Fruit fly (Drosophila melanogaster) whole organism, embryonic: Measurements from ENCODE around the gene JIL-1.
A peak's percentile ranks its signal among the peaks of the same experiment; 100 is the strongest.

Source experiments
- Atf3 ChIP-seq: fragments of 200-800 bp; sonication (Bioruptor generic); optimal IDR thresholded peaks from 3 replicates; lab custom pipeline; 2016; ENCODE audit warnings: missing biosample characterization, missing genetic modification characterization
- Awh ChIP-seq: fragments of 200-800 bp; sonication (Bioruptor generic); IDR thresholded peaks from 2 replicates; pipeline ENCODE4, ENCODE4 v1.3.6; 2022; ENCODE audit warnings: missing biosample characterization, missing genetic modification characterization
- Blimp-1 ChIP-seq: fragments of 200-800 bp; sonication (Bioruptor generic); optimal IDR thresholded peaks from 3 replicates; lab custom pipeline; 2018; ENCODE audit warnings: missing biosample characterization, missing genetic modification characterization, mild to moderate bottlenecking, moderate library complexity, missing genetic modification reagents
- CG10366 ChIP-seq: fragments of 200-800 bp; sonication (Bioruptor generic); IDR thresholded peaks from 2 replicates; pipeline ENCODE4 v1.3.6; 2022; ENCODE audit warnings: missing biosample characterization, missing genetic modification characterization
- CG10431 ChIP-seq: fragments of 200-800 bp; sonication (Bioruptor generic); optimal IDR thresholded peaks from 3 replicates; lab custom pipeline; 2018; ENCODE audit warnings: missing biosample characterization, mild to moderate bottlenecking, missing genetic modification characterization
- CG10979 ChIP-seq: fragments of 200-800 bp; sonication (Bioruptor generic); optimal IDR thresholded peaks from 2 replicates; lab custom pipeline; 2018; ENCODE audit warnings: missing biosample characterization, mild to moderate bottlenecking, missing genetic modification characterization, moderate library complexity
- CG11398 ChIP-seq: fragments of 200-800 bp; sonication (Bioruptor generic); optimal IDR thresholded peaks from 2 replicates; lab custom pipeline; 2016; ENCODE audit warnings: missing biosample characterization, missing genetic modification characterization
- CG11504 ChIP-seq: fragments of 200-800 bp; sonication (Bioruptor generic); optimal IDR thresholded peaks from 3 replicates; lab custom pipeline; 2019; ENCODE audit warnings: missing biosample characterization, mild to moderate bottlenecking, missing genetic modification characterization, moderate library complexity
- CG12391 ChIP-seq: fragments of 200-800 bp; sonication (Bioruptor generic); optimal IDR thresholded peaks from 3 replicates; lab custom pipeline; 2018; ENCODE audit warnings: missing biosample characterization, mild to moderate bottlenecking, missing genetic modification characterization, moderate library complexity
- CG12769 ChIP-seq: fragments of 200-800 bp; sonication (Bioruptor generic); optimal IDR thresholded peaks from 2 replicates; lab custom pipeline; 2019; ENCODE audit warnings: missing biosample characterization, mild to moderate bottlenecking, missing genetic modification characterization, moderate library complexity
- CG13424 ChIP-seq: fragments of 200-800 bp; sonication (Bioruptor generic); optimal IDR thresholded peaks from 2 replicates; lab custom pipeline; 2019; ENCODE audit warnings: missing biosample characterization, mild to moderate bottlenecking, missing genetic modification characterization, moderate library complexity
- CG16863 ChIP-seq: fragments of 200-800 bp; sonication (Bioruptor generic); optimal IDR thresholded peaks from 3 replicates; lab custom pipeline; 2016; ENCODE audit warnings: missing biosample characterization, missing genetic modification characterization
- CG17568 ChIP-seq: fragments of 200-800 bp; sonication (Bioruptor generic); optimal IDR thresholded peaks from 2 replicates; lab custom pipeline; 2018; ENCODE audit warnings: missing biosample characterization, mild to moderate bottlenecking, missing genetic modification characterization, moderate library complexity
- CG17612 ChIP-seq: fragments of 200-800 bp; sonication (Bioruptor generic); IDR thresholded peaks from 2 replicates; pipeline ENCODE4 v1.3.6; 2022; ENCODE audit warnings: missing biosample characterization, missing genetic modification characterization
- CG2889 ChIP-seq: fragments of 200-800 bp; sonication (Bioruptor generic); IDR thresholded peaks from 3 replicates; pipeline ENCODE4 v1.3.6; 2022; ENCODE audit warnings: missing biosample characterization, missing genetic modification characterization
- CG3065 ChIP-seq: fragments of 200-800 bp; sonication (Bioruptor generic); optimal IDR thresholded peaks from 2 replicates; lab custom pipeline; 2016; ENCODE audit warnings: missing biosample characterization, missing genetic modification characterization
- CG3163 ChIP-seq: fragments of 200-800 bp; sonication (Bioruptor generic); optimal IDR thresholded peaks from 3 replicates; lab custom pipeline; 2016; ENCODE audit warnings: missing biosample characterization, missing genetic modification characterization
- CG3847 ChIP-seq: fragments of 200-800 bp; sonication (Bioruptor generic); IDR thresholded peaks from 2 replicates; pipeline ENCODE4 v1.3.6; 2022; ENCODE audit warnings: missing biosample characterization, missing genetic modification characterization
- CG3995 ChIP-seq: fragments of 200-800 bp; sonication (Bioruptor generic); optimal IDR thresholded peaks from 3 replicates; lab custom pipeline; 2016; ENCODE audit warnings: missing biosample characterization, missing genetic modification characterization
- CG4360 ChIP-seq: fragments of 200-800 bp; sonication (Bioruptor generic); IDR thresholded peaks from 2 replicates; pipeline ENCODE4 v1.3.6; 2022; ENCODE audit warnings: missing biosample characterization, missing genetic modification characterization
- CG4820 ChIP-seq: fragments of 200-800 bp; sonication (Bioruptor generic); optimal IDR thresholded peaks from 3 replicates; lab custom pipeline; 2016; ENCODE audit warnings: missing biosample characterization, missing genetic modification characterization
- CG6654 ChIP-seq: fragments of 200-800 bp; sonication (Bioruptor generic); optimal IDR thresholded peaks from 2 replicates; lab custom pipeline; 2017; ENCODE audit warnings: missing biosample characterization, mild to moderate bottlenecking, missing genetic modification characterization
- CG7372 ChIP-seq: fragments of 200-800 bp; sonication (Bioruptor generic); IDR thresholded peaks from 2 replicates; pipeline ENCODE4 v1.3.6; 2022; ENCODE audit warnings: missing biosample characterization, missing genetic modification characterization
- CG7839 ChIP-seq: fragments of 200-800 bp; sonication (Bioruptor generic); optimal IDR thresholded peaks from 3 replicates; lab custom pipeline; 2018; ENCODE audit warnings: missing biosample characterization, mild to moderate bottlenecking, missing genetic modification characterization, moderate library complexity
- CG9215 ChIP-seq: fragments of 200-800 bp; sonication (Bioruptor generic); IDR thresholded peaks from 2 replicates; pipeline ENCODE4 v1.3.6; 2022; ENCODE audit warnings: missing biosample characterization, missing genetic modification characterization
- Elba2 ChIP-seq: fragments of 200-800 bp; sonication (Bioruptor generic); optimal IDR thresholded peaks from 3 replicates; lab custom pipeline; 2016; ENCODE audit warnings: missing biosample characterization, missing genetic modification characterization
- Ets97D ChIP-seq: fragments of 200-800 bp; sonication (Bioruptor generic); optimal IDR thresholded peaks from 3 replicates; lab custom pipeline; 2016; ENCODE audit warnings: missing biosample characterization, missing genetic modification characterization
- HmgD ChIP-seq: fragments of 200-800 bp; sonication (Bioruptor generic); optimal IDR thresholded peaks from 3 replicates; lab custom pipeline; 2016; ENCODE audit warnings: missing biosample characterization, missing genetic modification characterization
- HmgZ ChIP-seq: fragments of 200-800 bp; sonication (Bioruptor generic); optimal IDR thresholded peaks from 2 replicates; lab custom pipeline; 2018; ENCODE audit warnings: missing biosample characterization, mild to moderate bottlenecking, missing genetic modification characterization
- Lim3 ChIP-seq: fragments of 200-800 bp; sonication (Bioruptor generic); IDR thresholded peaks from 2 replicates; pipeline ENCODE4 v1.3.6; 2022; ENCODE audit warnings: missing biosample characterization, missing genetic modification characterization
- Oaz ChIP-seq: fragments of 200-800 bp; sonication (Bioruptor generic); IDR thresholded peaks from 2 replicates; pipeline ENCODE4 v1.3.6; 2022; ENCODE audit warnings: missing biosample characterization, missing genetic modification characterization
- Rx ChIP-seq: fragments of 200-800 bp; sonication (Bioruptor generic); IDR thresholded peaks from 2 replicates; pipeline ENCODE4 v1.3.6; 2022; ENCODE audit warnings: missing biosample characterization, missing genetic modification characterization
- Xbp1 ChIP-seq: fragments of 200-800 bp; sonication (Bioruptor generic); optimal IDR thresholded peaks from 3 replicates; lab custom pipeline; 2016; ENCODE audit warnings: missing biosample characterization, mild to moderate bottlenecking, missing genetic modification characterization
- aop ChIP-seq: fragments of 200-800 bp; sonication (Bioruptor generic); IDR thresholded peaks from 2 replicates; pipeline ENCODE4 v1.3.6; 2022; ENCODE audit warnings: missing biosample characterization, missing genetic modification characterization
- crc ChIP-seq: fragments of 200-800 bp; sonication (Bioruptor generic); optimal IDR thresholded peaks from 2 replicates; lab custom pipeline; 2016; ENCODE audit warnings: missing biosample characterization, missing genetic modification characterization
- dan ChIP-seq: fragments of 200-800 bp; sonication (Bioruptor generic); IDR thresholded peaks from 2 replicates; pipeline ENCODE4 v1.3.6; 2022; ENCODE audit warnings: missing biosample characterization, missing genetic modification characterization
- dmrt99B ChIP-seq: fragments of 200-800 bp; sonication (Bioruptor generic); optimal IDR thresholded peaks from 2 replicates; lab custom pipeline; 2018; ENCODE audit warnings: missing biosample characterization, mild to moderate bottlenecking, missing genetic modification characterization, moderate library complexity
- dpn ChIP-seq, 2 experiments: fragments of 200-800 bp; sonication (Bioruptor generic); optimal IDR thresholded peaks; 3 replicates each; lab custom pipeline; 2016; ENCODE audit warnings: missing biosample characterization in 2 of 2, missing genetic modification characterization in 2 of 2
- ems ChIP-seq: fragments of 200-800 bp; sonication (Bioruptor generic); optimal IDR thresholded peaks from 3 replicates; lab custom pipeline; 2016; ENCODE audit warnings: missing biosample characterization, missing genetic modification characterization
- ftz-f1 ChIP-seq: fragments of 200-800 bp; sonication (Bioruptor generic); optimal IDR thresholded peaks from 2 replicates; lab custom pipeline; 2016; ENCODE audit warnings: missing biosample characterization, missing genetic modification characterization
- jing ChIP-seq: fragments of 200-800 bp; sonication (Bioruptor generic); optimal IDR thresholded peaks from 2 replicates; lab custom pipeline; 2018; ENCODE audit warnings: missing biosample characterization, mild to moderate bottlenecking, missing genetic modification characterization
- knrl ChIP-seq: fragments of 200-800 bp; sonication (Bioruptor generic); IDR thresholded peaks from 3 replicates; pipeline ENCODE4 v1.3.6; 2022; ENCODE audit warnings: missing biosample characterization, missing genetic modification characterization; ENCODE audit not compliant: partially characterized antibody
- phol ChIP-seq: fragments of 200-800 bp; sonication (Bioruptor generic); optimal IDR thresholded peaks from 3 replicates; lab custom pipeline; 2018; ENCODE audit warnings: missing biosample characterization, mild to moderate bottlenecking, missing genetic modification characterization, moderate library complexity
- pnt ChIP-seq: fragments of 200-800 bp; sonication (Bioruptor generic); optimal IDR thresholded peaks from 3 replicates; lab custom pipeline; 2016; ENCODE audit warnings: missing biosample characterization, missing genetic modification characterization
- scrt ChIP-seq: fragments of 200-800 bp; sonication (Bioruptor generic); optimal IDR thresholded peaks from 2 replicates; lab custom pipeline; 2018; ENCODE audit warnings: missing biosample characterization, mild to moderate bottlenecking, missing genetic modification characterization, moderate library complexity
- sens ChIP-seq: fragments of 200-800 bp; sonication (Bioruptor generic); peaks from one replicate; lab custom pipeline; 2016; ENCODE audit warnings: missing biosample characterization, missing genetic modification characterization
- sima ChIP-seq: fragments of 200-800 bp; sonication (Bioruptor generic); optimal IDR thresholded peaks from 2 replicates; lab custom pipeline; 2016; ENCODE audit warnings: missing biosample characterization, missing genetic modification characterization
- sob ChIP-seq: fragments of 200-800 bp; sonication (Bioruptor generic); IDR thresholded peaks from 2 replicates; pipeline ENCODE4 v1.3.6; 2022; ENCODE audit warnings: missing biosample characterization, missing genetic modification characterization
- sr ChIP-seq: fragments of 200-800 bp; sonication (Bioruptor generic); IDR thresholded peaks from 3 replicates; pipeline ENCODE4 v1.3.6; 2022; ENCODE audit warnings: missing biosample characterization, missing genetic modification characterization
- tna ChIP-seq: fragments of 200-800 bp; sonication (Bioruptor generic); IDR thresholded peaks from 2 replicates; pipeline ENCODE4 v1.3.6; 2022; ENCODE audit warnings: missing biosample characterization, missing genetic modification characterization; ENCODE audit not compliant: partially characterized antibody
- tx ChIP-seq: fragments of 200-800 bp; sonication (Bioruptor generic); optimal IDR thresholded peaks from 2 replicates; lab custom pipeline; 2016; ENCODE audit warnings: missing biosample characterization, missing genetic modification characterization

JIL-1 gene

DNA sequence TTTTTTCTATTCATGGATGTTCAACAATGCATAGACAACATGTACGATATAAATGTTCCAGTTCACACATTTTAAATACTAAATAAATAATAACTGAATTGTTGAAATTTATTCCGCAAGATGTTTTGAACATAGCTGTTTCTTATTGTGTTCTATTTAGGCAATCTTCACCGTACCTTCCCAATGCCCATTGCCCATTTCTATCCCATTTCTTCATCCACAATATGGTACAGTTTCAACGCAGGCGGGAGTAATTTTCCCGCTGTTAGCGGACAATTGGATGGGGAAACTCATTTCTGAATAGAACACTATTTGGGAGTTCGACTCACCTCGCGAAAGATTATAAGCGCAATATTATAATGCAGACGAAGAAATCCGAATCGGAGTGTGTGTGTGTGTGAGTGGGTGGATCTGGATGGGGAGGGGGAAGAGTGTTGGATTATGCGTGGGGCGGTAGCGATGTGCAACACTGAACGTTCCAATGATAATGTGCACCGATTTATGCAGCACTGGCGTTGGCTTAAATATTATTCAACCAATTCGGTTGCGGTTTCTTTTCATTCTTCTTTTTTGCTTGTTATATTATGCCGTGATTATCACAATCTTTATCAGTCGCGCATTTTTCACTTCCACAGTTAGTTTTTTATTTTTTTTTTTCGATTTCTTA is 917 bp downstream of the JIL-1 start (continued):
- TF ChIP-seq CG17612 (GFP tag; lab: Robert Waterston, UW): no peak
- TF ChIP-seq CG7839 (tag; lab: Kevin White, UChicago): peak; percentile 43
- peak; percentile 27 for TF ChIP-seq Elba2 (GFP tag; lab: Kevin White, UChicago)
- TF ChIP-seq Ets97D (GFP tag; lab: Kevin White, UChicago): peak; percentile 63
- TF ChIP-seq sens: peak; percentile 6
- TF ChIP-seq aop (GFP tag; lab: Robert Waterston, UW): no peak
- no peak for TF ChIP-seq CG13424 (tag; lab: Kevin White, UChicago)
- TF ChIP-seq Xbp1 (GFP tag; lab: Kevin White, UChicago): peak; percentile 51
- TF ChIP-seq ems (GFP tag; lab: Kevin White, UChicago): peak; percentile 41
- peak; percentile 68 to 74 for TF ChIP-seq dpn (GFP tag; optimal IDR thresholded peaks at IDR 0.05; lab: Kevin White, UChicago)
- TF ChIP-seq CG10431: peak; percentile 51
- TF ChIP-seq CG3065: peak; percentile 34
- peak; percentile 78 for TF ChIP-seq sob (GFP tag; lab: Robert Waterston, UW)
- TF ChIP-seq CG16863 (GFP tag; lab: Kevin White, UChicago): peak; percentile 42
- TF ChIP-seq sima: peak; percentile 25
- TF ChIP-seq CG11504: peak; percentile 7
- no peak for TF ChIP-seq dmrt99B
- peak; percentile 14 for TF ChIP-seq CG6654 (GFP tag; lab: Kevin White, UChicago)
- no peak for TF ChIP-seq CG4360
- no peak for TF ChIP-seq Atf3
- TF ChIP-seq sr (GFP tag; lab: Robert Waterston, UW): peak; percentile 96
- no peak for TF ChIP-seq Lim3 (GFP tag; lab: Robert Waterston, UW)
- no peak for TF ChIP-seq CG2889 (GFP tag; lab: Robert Waterston, UW)
- no peak for TF ChIP-seq Oaz
- TF ChIP-seq Awh (GFP tag; lab: Robert Waterston, UW): no peak
- 0 out of 2 replicates have a peak, but pooled peaks have one; percentile 6 for TF ChIP-seq CG9215 (GFP tag; lab: Robert Waterston, UW)
- no peak for TF ChIP-seq CG7372 (GFP tag; lab: Robert Waterston, UW)
- no peak for TF ChIP-seq scrt (GFP tag; lab: Kevin White, UChicago)
- peak; percentile 22 for TF ChIP-seq crc (GFP tag; lab: Kevin White, UChicago)
- TF ChIP-seq Blimp-1 (GFP tag; lab: Kevin White, UChicago): no peak
- peak; percentile 25 for TF ChIP-seq tx (GFP tag; lab: Kevin White, UChicago)
- no peak for TF ChIP-seq CG10366 (GFP tag; lab: Robert Waterston, UW)
- TF ChIP-seq CG10979 (tag; lab: Kevin White, UChicago): peak; percentile 23
- TF ChIP-seq ftz-f1: peak; percentile 75
- no peak for TF ChIP-seq tna
- no peak for TF ChIP-seq jing (GFP tag; lab: Kevin White, UChicago)
- no peak for TF ChIP-seq dan (GFP tag; lab: Robert Waterston, UW)
- no peak for TF ChIP-seq pnt (GFP tag; lab: Kevin White, UChicago)
- 0 out of 2 replicates have a peak, but pooled peaks have one; percentile 26 for TF ChIP-seq Rx
- TF ChIP-seq CG12769 (tag; lab: Kevin White, UChicago): peak; percentile 60
- TF ChIP-seq CG3995 (GFP tag; lab: Kevin White, UChicago): peak; percentile 28
- TF ChIP-seq HmgD (GFP tag; lab: Kevin White, UChicago): no peak
- TF ChIP-seq CG4820 (GFP tag; lab: Kevin White, UChicago): peak; percentile 39
- TF ChIP-seq HmgZ (tag; lab: Kevin White, UChicago): peak; percentile 42
- peak; percentile 15; the same call in 1 of the 3 replicates for TF ChIP-seq knrl (GFP tag; lab: Robert Waterston, UW)
- peak; percentile 80 for TF ChIP-seq CG3847 (GFP tag; lab: Robert Waterston, UW)
- no peak for TF ChIP-seq CG11398
- TF ChIP-seq CG17568: no peak
- TF ChIP-seq CG3163: peak; percentile 43
- TF ChIP-seq CG12391 (tag; lab: Kevin White, UChicago): peak; percentile 34
- TF ChIP-seq phol (tag; lab: Kevin White, UChicago): no peak
